Fruit fly (Drosophila melanogaster): ENCODE data around the gene CG11920.

DNA sequence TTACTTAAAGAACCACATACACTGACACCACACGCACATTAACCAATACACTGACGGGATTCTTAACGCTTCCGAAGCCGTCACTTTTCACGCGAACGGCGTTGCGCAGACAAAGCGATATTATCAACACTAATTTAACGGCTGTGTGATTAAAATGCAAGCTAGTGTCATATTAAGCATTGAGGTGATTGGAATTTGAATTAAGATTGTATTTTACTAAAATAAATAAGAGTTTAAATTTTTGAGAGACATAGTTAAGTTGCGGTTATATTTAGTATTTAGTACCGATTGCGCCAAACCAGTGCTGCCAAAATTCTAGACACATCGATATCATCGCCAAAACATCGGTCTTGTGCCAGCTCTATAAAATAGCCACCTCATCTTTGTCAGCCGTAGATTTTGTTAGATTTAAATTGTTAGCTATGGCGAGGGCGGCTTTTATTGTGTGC is 35.6 kb upstream of the CG11920 start, which contains the start of the genes Ythdf and bai:
- TF ChIP-seq Ets21C (GFP tag; optimal IDR thresholded peaks at IDR 0.05): no peak
- no peak for TF ChIP-seq CG4318 (GFP tag; optimal IDR thresholded peaks at IDR 0.05)
- TF ChIP-seq CG6163 (GFP tag; IDR thresholded peaks at IDR 0.05): no peak
- no peak for TF ChIP-seq Met (GFP tag; optimal IDR thresholded peaks at IDR 0.05)
- no peak for TF ChIP-seq Gug (GFP tag; IDR thresholded peaks at IDR 0.05)
- no peak for TF ChIP-seq spab (GFP tag; optimal IDR thresholded peaks at IDR 0.05)
- TF ChIP-seq CG7368 (GFP tag; optimal IDR thresholded peaks at IDR 0.05): no peak
- TF ChIP-seq Smox (GFP tag; optimal IDR thresholded peaks at IDR 0.05): no peak

All from whole organism, prepupa.